Worm (Caenorhabditis elegans) whole organism, young adult: ENCODE measurements around the gene txt-12.
A peak's percentile ranks its signal among the peaks of the same experiment; 100 is the strongest.

ENCODE experiments used
- B0035.1 ChIP-seq: sonication (generic microtip); optimal IDR thresholded peaks from 2 replicates; lab custom pipeline; 2016; ENCODE audit warnings: missing genetic modification characterization, mild to moderate bottlenecking, missing compliant biosample characterization, missing genotype, missing genetic modification reagents
- B0336.3 ChIP-seq: fragments of 200-800 bp; sonication (Bioruptor generic); IDR thresholded peaks from 2 replicates; pipeline ENCODE4 v1.3.6; 2022; ENCODE audit warnings: missing genetic modification characterization, missing compliant biosample characterization
- C17E4.6 ChIP-seq: fragments of 200-800 bp; sonication (Bioruptor generic); IDR thresholded peaks from 2 replicates; pipeline ENCODE4 v1.3.6; 2022; ENCODE audit warnings: missing genetic modification reagents, missing genetic modification characterization, missing compliant biosample characterization
- D2030.7 ChIP-seq: fragments of 200-800 bp; sonication (Bioruptor generic); IDR thresholded peaks from 2 replicates; pipeline ENCODE4 v1.3.6; 2022; ENCODE audit warnings: missing genetic modification reagents, missing genetic modification characterization, missing compliant biosample characterization
- F49E8.2 ChIP-seq: sonication (generic microtip); optimal IDR thresholded peaks from 3 replicates; lab custom pipeline; 2017; ENCODE audit warnings: missing genetic modification characterization, mild to moderate bottlenecking, missing compliant biosample characterization, antibody characterized with exemption, moderate library complexity; ENCODE audit not compliant: insufficient read depth
- F52B5.7 ChIP-seq: sonication (generic microtip); optimal IDR thresholded peaks from 2 replicates; lab custom pipeline; 2016; ENCODE audit warnings: mild to moderate bottlenecking, missing genetic modification characterization, missing compliant biosample characterization
- F55B11.4 ChIP-seq: sonication (generic microtip); optimal IDR thresholded peaks from 2 replicates; lab custom pipeline; 2016; ENCODE audit warnings: missing compliant biosample characterization, missing genetic modification characterization, borderline replicate concordance; ENCODE audit not compliant: insufficient read depth
- F57A8.1 ChIP-seq: fragments of 200-800 bp; sonication (Bioruptor generic); optimal IDR thresholded peaks from 2 replicates; lab custom pipeline; 2018; ENCODE audit warnings: mild to moderate bottlenecking, missing genetic modification characterization, moderate library complexity, missing compliant biosample characterization
- F57C9.4 ChIP-seq: sonication (generic microtip); optimal IDR thresholded peaks from 2 replicates; lab custom pipeline; 2017; ENCODE audit warnings: mild to moderate bottlenecking, missing genetic modification characterization, missing compliant biosample characterization
- K12H6.12 ChIP-seq: fragments of 200-800 bp; sonication (Bioruptor generic); optimal IDR thresholded peaks from 2 replicates; lab custom pipeline; 2018; ENCODE audit warnings: mild to moderate bottlenecking, missing genetic modification characterization, missing compliant biosample characterization
- Y53G8AR.9 ChIP-seq: fragments of 200-800 bp; sonication (Bioruptor generic); conservative IDR thresholded peaks from 2 replicates; pipeline ENCODE4 v1.3.6; 2022; ENCODE audit warnings: missing genetic modification reagents, missing genetic modification characterization, missing compliant biosample characterization
- Y56A3A.18 ChIP-seq: fragments of 200-800 bp; sonication (Bioruptor generic); IDR thresholded peaks from 2 replicates; pipeline ENCODE4 v1.3.6; 2022; ENCODE audit warnings: missing genetic modification reagents, missing genetic modification characterization, missing compliant biosample characterization
- Y67H2A.10 ChIP-seq: fragments of 200-800 bp; sonication (Bioruptor generic); conservative IDR thresholded peaks from 2 replicates; pipeline ENCODE4 v1.3.6; 2022; ENCODE audit warnings: missing genetic modification reagents, missing genetic modification characterization, missing compliant biosample characterization
- Y95B8A.8 ChIP-seq: fragments of 200-800 bp; sonication (Bioruptor generic); IDR thresholded peaks from 2 replicates; pipeline ENCODE4 v1.3.6; 2022; ENCODE audit warnings: missing genetic modification reagents, missing genetic modification characterization, missing compliant biosample characterization
- ama-1 ChIP-seq, 3 experiments: fragments of 150-350 bp in 1 of 3; sonication (generic microtip) in 2 of 3; optimal IDR thresholded peaks; 2 replicates each; lab custom pipeline; 2014 to 2018; ENCODE audit warnings: missing biosample characterization in 2 of 3, missing genetic modification characterization in 2 of 3, missing genetic modification reagents in 2 of 3
- attf-5 ChIP-seq: fragments of 200-800 bp; sonication (Bioruptor generic); optimal IDR thresholded peaks from 2 replicates; lab custom pipeline; 2018; ENCODE audit warnings: mild to moderate bottlenecking, missing genetic modification characterization, missing compliant biosample characterization
- bed-1 ChIP-seq: fragments of 200-800 bp; sonication (Bioruptor generic); IDR thresholded peaks from 2 replicates; pipeline ENCODE4 v1.3.6; 2022; ENCODE audit warnings: missing genetic modification reagents, missing genetic modification characterization, missing compliant biosample characterization
- ceh-27 ChIP-seq: fragments of 200-800 bp; sonication (Bioruptor generic); optimal IDR thresholded peaks from 2 replicates; lab custom pipeline; 2018; ENCODE audit warnings: mild to moderate bottlenecking, missing genetic modification characterization, moderate library complexity, missing compliant biosample characterization
- chd-7 ChIP-seq: sonication (generic microtip); optimal IDR thresholded peaks from 2 replicates; lab custom pipeline; 2016; ENCODE audit warnings: mild to moderate bottlenecking, missing genetic modification characterization, moderate library complexity, missing compliant biosample characterization
- dpff-1 ChIP-seq: sonication (generic microtip); optimal IDR thresholded peaks from 2 replicates; lab custom pipeline; 2017; ENCODE audit warnings: mild to moderate bottlenecking, missing genetic modification characterization, missing compliant biosample characterization
- dpl-1 ChIP-seq: fragments of 150-350 bp; optimal IDR thresholded peaks from 2 replicates; lab custom pipeline; 2014; ENCODE audit warnings: missing biosample characterization, missing genetic modification reagents, missing genetic modification characterization
- egl-18 ChIP-seq: fragments of 200-800 bp; sonication (Bioruptor generic); IDR thresholded peaks from 2 replicates; pipeline ENCODE4 v1.3.6; 2022; ENCODE audit warnings: missing genetic modification reagents, missing genetic modification characterization, missing compliant biosample characterization
- him-1 ChIP-seq: sonication (generic microtip); optimal IDR thresholded peaks from 2 replicates; lab custom pipeline; 2016; ENCODE audit warnings: missing genotype, missing genetic modification reagents, missing genetic modification characterization, missing compliant biosample characterization
- hlh-26 ChIP-seq: fragments of 200-800 bp; sonication (Bioruptor generic); conservative IDR thresholded peaks from 2 replicates; pipeline ENCODE4 v1.3.6; 2022; ENCODE audit warnings: missing genetic modification reagents, missing genetic modification characterization, missing compliant biosample characterization
- hmg-20 ChIP-seq: fragments of 200-800 bp; sonication (Bioruptor generic); IDR thresholded peaks from 2 replicates; pipeline ENCODE4 v1.3.6; 2022; ENCODE audit warnings: missing genetic modification reagents, missing genetic modification characterization, missing compliant biosample characterization
- lin-35 ChIP-seq, 3 experiments: fragments of 150-350 bp in 2 of 3; sonication (generic microtip) in 1 of 3; optimal IDR thresholded peaks; 2 replicates each; lab custom pipeline; 2014 to 2018; ENCODE audit warnings: missing biosample characterization in 3 of 3, missing genetic modification characterization in 3 of 3, missing genetic modification reagents in 3 of 3
- lir-1 ChIP-seq: fragments of 200-800 bp; sonication (Bioruptor generic); conservative IDR thresholded peaks from 2 replicates; pipeline ENCODE4 v1.3.6; 2022; ENCODE audit warnings: missing genetic modification reagents, missing genetic modification characterization, missing compliant biosample characterization
- lsl-1 ChIP-seq: fragments of 200-800 bp; sonication (Bioruptor generic); optimal IDR thresholded peaks from 2 replicates; lab custom pipeline; 2018; ENCODE audit warnings: mild to moderate bottlenecking, missing genetic modification characterization, moderate library complexity, missing compliant biosample characterization
- madf-3 ChIP-seq: fragments of 200-800 bp; sonication (Bioruptor generic); IDR thresholded peaks from 2 replicates; pipeline ENCODE4 v1.3.6; 2022; ENCODE audit warnings: missing genetic modification reagents, missing genetic modification characterization, missing compliant biosample characterization
- madf-8 ChIP-seq: fragments of 200-800 bp; sonication (Bioruptor generic); conservative IDR thresholded peaks from 2 replicates; pipeline ENCODE4 v1.3.6; 2022; ENCODE audit warnings: missing genetic modification reagents, missing genetic modification characterization, missing compliant biosample characterization
- mel-28 ChIP-seq: sonication (generic microtip); optimal IDR thresholded peaks from 2 replicates; lab custom pipeline; 2016; ENCODE audit warnings: borderline replicate concordance, mild to moderate bottlenecking, missing genetic modification characterization, missing compliant biosample characterization
- mes-4 ChIP-seq: sonication (generic microtip); optimal IDR thresholded peaks from 2 replicates; lab custom pipeline; 2016; ENCODE audit warnings: missing genotype, missing genetic modification characterization, missing compliant biosample characterization
- nfya-1 ChIP-seq: sonication (generic microtip); optimal IDR thresholded peaks from 2 replicates; lab custom pipeline; 2017; ENCODE audit warnings: antibody characterized with exemption, missing compliant biosample characterization, missing genetic modification characterization, borderline replicate concordance; ENCODE audit not compliant: insufficient read depth
- nhr-179 ChIP-seq: sonication (generic microtip); optimal IDR thresholded peaks from 2 replicates; lab custom pipeline; 2016; ENCODE audit warnings: mild to moderate bottlenecking, missing genetic modification characterization, missing compliant biosample characterization
- nhr-90 ChIP-seq: sonication (generic microtip); optimal IDR thresholded peaks from 2 replicates; lab custom pipeline; 2016; ENCODE audit warnings: missing genotype, mild to moderate bottlenecking, missing genetic modification characterization, missing compliant biosample characterization
- pha-4 ChIP-seq: fragments of 150-350 bp; sonication (generic microtip); optimal IDR thresholded peaks from 2 replicates; lab custom pipeline; 2014; ENCODE audit warnings: missing biosample characterization, missing genetic modification reagents, missing genetic modification characterization
- rcor-1 ChIP-seq: fragments of 200-800 bp; sonication (Bioruptor generic); IDR thresholded peaks from 2 replicates; pipeline ENCODE4 v1.3.6; 2022; ENCODE audit warnings: missing genetic modification reagents, missing genetic modification characterization, missing compliant biosample characterization
- sdz-38 ChIP-seq: sonication (generic microtip); optimal IDR thresholded peaks from 2 replicates; lab custom pipeline; 2016; ENCODE audit warnings: missing genotype, missing genetic modification characterization, missing compliant biosample characterization
- snpc-1.3 ChIP-seq: sonication (generic microtip); optimal IDR thresholded peaks from 2 replicates; lab custom pipeline; 2017; ENCODE audit warnings: missing genetic modification characterization, mild to moderate bottlenecking, missing compliant biosample characterization, antibody characterized with exemption, moderate library complexity, missing genotype, missing genetic modification reagents; ENCODE audit not compliant: insufficient read depth
- snpc-3.4 ChIP-seq: sonication (generic microtip); optimal IDR thresholded peaks from 2 replicates; lab custom pipeline; 2017; ENCODE audit warnings: missing genetic modification characterization, mild to moderate bottlenecking, missing compliant biosample characterization, antibody characterized with exemption, moderate library complexity, missing genotype, missing genetic modification reagents
- snpc-4 ChIP-seq, 5 experiments: fragments of 150-350 bp in 1 of 5; sonication (generic microtip) in 4 of 5; optimal IDR thresholded peaks; 2 replicates each; lab custom pipeline; 2014 to 2018; ENCODE audit warnings: missing genetic modification characterization in 5 of 5, missing biosample characterization in 3 of 5, antibody characterized with exemption in 2 of 5, mild to moderate bottlenecking in 2 of 5, missing compliant biosample characterization in 2 of 5, missing genotype in 2 of 5, moderate library complexity in 2 of 5, missing genetic modification reagents in 1 of 5
- tbp1 ChIP-seq: fragments of 200-800 bp; sonication (Bioruptor generic); optimal IDR thresholded peaks from 2 replicates; lab custom pipeline; 2018; ENCODE audit warnings: mild to moderate bottlenecking, missing genetic modification characterization, missing compliant biosample characterization
- tbx-9 ChIP-seq: sonication (generic microtip); optimal IDR thresholded peaks from 2 replicates; lab custom pipeline; 2016; ENCODE audit warnings: borderline replicate concordance, missing genetic modification characterization, inconsistent platforms, missing compliant biosample characterization
- unc-130 ChIP-seq: sonication (generic microtip); optimal IDR thresholded peaks from 2 replicates; lab custom pipeline; 2016; ENCODE audit warnings: missing genetic modification reagents, missing genetic modification characterization, missing compliant biosample characterization
- unc-62 ChIP-seq: fragments of 150-350 bp; optimal IDR thresholded peaks from 2 replicates; lab custom pipeline; 2014; ENCODE audit warnings: missing biosample characterization, missing genetic modification reagents, missing genetic modification characterization
- ztf-22 ChIP-seq: fragments of 200-800 bp; sonication (Bioruptor generic); optimal IDR thresholded peaks from 2 replicates; lab custom pipeline; 2018; ENCODE audit warnings: mild to moderate bottlenecking, missing genetic modification characterization, moderate library complexity, missing compliant biosample characterization

The txt-12 gene

ce11 chrV:15085335-15085800 is 7.4 kb upstream of the txt-12 start, which contains the start of the genes ahsa-1 and C01G10.7 (continued):
- no peak for TF ChIP-seq F52B5.7
- peak; percentile 41 for TF ChIP-seq B0035.1 (tag; lab: Kevin White, UChicago)
- peak; percentile 81; the same call in 1 of the 2 replicates for TF ChIP-seq Y95B8A.8
- TF ChIP-seq bed-1, result no peak
- TF ChIP-seq mel-28, result peak; percentile 57
- peak; percentile 48; the same call in 1 of the 2 replicates for TF ChIP-seq C17E4.6 (GFP tag; lab: Robert Waterston, UW)
- peak; percentile 92 for TF ChIP-seq ceh-27 (GFP tag; lab: Kevin White, UChicago)
- peak; percentile 88 for TF ChIP-seq D2030.7 (GFP tag; lab: Robert Waterston, UW)
- TF ChIP-seq Y67H2A.10 (GFP tag; lab: Robert Waterston, UW), result peak; percentile 74
- TF ChIP-seq lin-35 (GFP tag; optimal IDR thresholded peaks at IDR 0.05; lab: Kevin White, UChicago), result no peak
- no peak for TF ChIP-seq F57A8.1 (GFP tag; lab: Kevin White, UChicago)
- TF ChIP-seq unc-62 (GFP tag; lab: Kevin White, UChicago), result no peak
- no peak for TF ChIP-seq sdz-38 (tag; lab: Kevin White, UChicago)
- no peak for TF ChIP-seq tbp1 (GFP tag; lab: Kevin White, UChicago)
- TF ChIP-seq tbx-9 (tag; lab: Kevin White, UChicago), result no peak
- peak; percentile 82 for TF ChIP-seq lir-1 (GFP tag; lab: Robert Waterston, UW)
- TF ChIP-seq attf-5 (GFP tag; lab: Kevin White, UChicago), result peak; percentile 93
- no peak for TF ChIP-seq hlh-26
- peak; percentile 65 for TF ChIP-seq snpc-1.3 (tag; lab: Kevin White, UChicago)
- no peak for TF ChIP-seq F57C9.4
- TF ChIP-seq snpc-4 (GFP tag; optimal IDR thresholded peaks at IDR 0.05; lab: Kevin White, UChicago), result no peak
- peak in 3 of 4 experiments; percentile 69 to 85 (median 74) for TF ChIP-seq snpc-4 (tag; optimal IDR thresholded peaks at IDR 0.05; lab: Kevin White, UChicago)
- no peak for TF ChIP-seq nhr-90
- no peak for TF ChIP-seq B0336.3
- TF ChIP-seq ztf-22 (GFP tag; lab: Kevin White, UChicago), result peak; percentile 49
- peak; percentile 84 for TF ChIP-seq rcor-1 (GFP tag; lab: Robert Waterston, UW)
- TF ChIP-seq nhr-179 (tag; lab: Kevin White, UChicago), result no peak
- no peak for TF ChIP-seq nfya-1
- TF ChIP-seq madf-8 (GFP tag; lab: Robert Waterston, UW), result peak; percentile 74
- TF ChIP-seq K12H6.12 (tag; lab: Kevin White, UChicago), result peak; percentile 70
- TF ChIP-seq snpc-3.4 (tag; lab: Kevin White, UChicago), result peak; percentile 51
- TF ChIP-seq pha-4 (tag; lab: Kevin White, UChicago), result no peak
- no peak for TF ChIP-seq ama-1 (optimal IDR thresholded peaks at IDR 0.05; lab: Kevin White, UChicago)
- no peak for TF ChIP-seq ama-1 (GFP tag; optimal IDR thresholded peaks at IDR 0.05; lab: Kevin White, UChicago)
- no peak for TF ChIP-seq dpff-1 (tag; lab: Kevin White, UChicago)
- TF ChIP-seq chd-7, result no peak
- TF ChIP-seq lsl-1 (GFP tag; lab: Kevin White, UChicago), result peak; percentile 68
- no peak for TF ChIP-seq madf-3 (GFP tag; lab: Robert Waterston, UW)
- TF ChIP-seq egl-18 (GFP tag; lab: Robert Waterston, UW), result no peak
- TF ChIP-seq F55B11.4, result no peak
- TF ChIP-seq unc-130 (GFP tag; lab: Kevin White, UChicago), result peak; percentile 96
- TF ChIP-seq mes-4 (tag; lab: Kevin White, UChicago), result no peak
- no peak for TF ChIP-seq dpl-1 (GFP tag; lab: Kevin White, UChicago)
- TF ChIP-seq F49E8.2, result peak; percentile 24
- TF ChIP-seq him-1, result peak; percentile 26
- TF ChIP-seq Y53G8AR.9 (GFP tag; lab: Robert Waterston, UW), result peak; percentile 76; the same call in 1 of the 2 replicates
- no peak for TF ChIP-seq hmg-20 (GFP tag; lab: Robert Waterston, UW)
- TF ChIP-seq Y56A3A.18 (GFP tag; lab: Robert Waterston, UW), result no peak
